Fruit fly (Drosophila melanogaster) whole organism, prepupa: Measurements from ENCODE around the gene CG11583.

Experiments
- Blimp-1 ChIP-seq: fragments of 200-800 bp; sonication (Bioruptor generic); optimal IDR thresholded peaks from 3 replicates; lab custom pipeline; 2017; ENCODE audit warnings: missing biosample characterization, missing genetic modification characterization, mild to moderate bottlenecking, moderate library complexity, missing genetic modification reagents
- CG10631 ChIP-seq: fragments of 200-800 bp; sonication (Bioruptor generic); optimal IDR thresholded peaks from 2 replicates; lab custom pipeline; 2016; ENCODE audit warnings: missing biosample characterization, missing genetic modification characterization
- CG10669 ChIP-seq: fragments of 200-800 bp; sonication (Bioruptor generic); optimal IDR thresholded peaks from 3 replicates; lab custom pipeline; 2018; ENCODE audit warnings: missing biosample characterization, mild to moderate bottlenecking, missing genetic modification characterization, moderate library complexity
- CG11294 ChIP-seq: fragments of 200-800 bp; sonication (Bioruptor generic); IDR thresholded peaks from 2 replicates; pipeline ENCODE4 v1.3.6; 2022; ENCODE audit warnings: missing biosample characterization, missing genetic modification characterization
- CG11902 ChIP-seq: fragments of 200-800 bp; sonication (Bioruptor generic); optimal IDR thresholded peaks from 3 replicates; lab custom pipeline; 2016; ENCODE audit warnings: missing biosample characterization, missing genetic modification characterization
- CG1621 ChIP-seq: fragments of 200-800 bp; sonication (Bioruptor generic); optimal IDR thresholded peaks from 3 replicates; lab custom pipeline; 2018; ENCODE audit warnings: missing biosample characterization, mild to moderate bottlenecking, missing genetic modification characterization
- CG16779 ChIP-seq: fragments of 200-800 bp; sonication (Bioruptor generic); optimal IDR thresholded peaks from 3 replicates; lab custom pipeline; 2017; ENCODE audit warnings: missing biosample characterization, mild to moderate bottlenecking, missing genetic modification characterization
- CG31627 ChIP-seq: fragments of 200-800 bp; sonication (Bioruptor generic); optimal IDR thresholded peaks from 3 replicates; lab custom pipeline; 2016; ENCODE audit warnings: missing biosample characterization, missing genetic modification characterization
- CG32006 ChIP-seq: fragments of 200-800 bp; sonication (Bioruptor generic); optimal IDR thresholded peaks from 3 replicates; lab custom pipeline; 2017; ENCODE audit warnings: missing biosample characterization, mild to moderate bottlenecking, missing genetic modification characterization
- CG34406 ChIP-seq: fragments of 200-800 bp; sonication (Bioruptor generic); optimal IDR thresholded peaks from 3 replicates; lab custom pipeline; 2016; ENCODE audit warnings: missing biosample characterization, missing genetic modification characterization
- CG3919 ChIP-seq: fragments of 200-800 bp; sonication (Bioruptor generic); optimal IDR thresholded peaks from 3 replicates; lab custom pipeline; 2016; ENCODE audit warnings: missing biosample characterization, missing genetic modification characterization
- CG4318 ChIP-seq: fragments of 200-800 bp; sonication (Bioruptor generic); optimal IDR thresholded peaks from 3 replicates; lab custom pipeline; 2017; ENCODE audit warnings: missing biosample characterization, mild to moderate bottlenecking, missing genetic modification characterization
- CG6276 ChIP-seq: fragments of 200-800 bp; sonication (Bioruptor generic); optimal IDR thresholded peaks from 2 replicates; lab custom pipeline; 2017; ENCODE audit warnings: missing biosample characterization, mild to moderate bottlenecking, missing genetic modification characterization
- CG6792 ChIP-seq: fragments of 200-800 bp; sonication (Bioruptor generic); optimal IDR thresholded peaks from 3 replicates; lab custom pipeline; 2016; ENCODE audit warnings: missing biosample characterization, missing genetic modification characterization
- CG6808 ChIP-seq: fragments of 200-800 bp; sonication (Bioruptor generic); optimal IDR thresholded peaks from 3 replicates; lab custom pipeline; 2017; ENCODE audit warnings: missing biosample characterization, missing genetic modification characterization, mild to moderate bottlenecking, moderate library complexity, missing genetic modification reagents
- CG6854 ChIP-seq: fragments of 200-800 bp; sonication (Bioruptor generic); optimal IDR thresholded peaks from 2 replicates; lab custom pipeline; 2017; ENCODE audit warnings: missing biosample characterization, mild to moderate bottlenecking, missing genetic modification characterization
- CG7368 ChIP-seq: fragments of 200-800 bp; sonication (Bioruptor generic); optimal IDR thresholded peaks from 3 replicates; lab custom pipeline; 2016; ENCODE audit warnings: missing biosample characterization, missing genetic modification characterization
- CG8119 ChIP-seq: fragments of 200-800 bp; sonication (Bioruptor generic); IDR thresholded peaks from 3 replicates; pipeline ENCODE4 v1.3.6; 2022; ENCODE audit warnings: missing biosample characterization, missing genetic modification characterization
- CG8319 ChIP-seq: fragments of 200-800 bp; sonication (Bioruptor generic); optimal IDR thresholded peaks from 3 replicates; lab custom pipeline; 2016; ENCODE audit warnings: missing biosample characterization, missing genetic modification characterization
- CG8632 ChIP-seq: fragments of 200-800 bp; sonication (Bioruptor generic); optimal IDR thresholded peaks from 3 replicates; lab custom pipeline; 2016; ENCODE audit warnings: missing biosample characterization, missing genetic modification characterization
- CG9139 ChIP-seq: fragments of 200-800 bp; sonication (Bioruptor generic); optimal IDR thresholded peaks from 3 replicates; lab custom pipeline; 2017; ENCODE audit warnings: missing biosample characterization, mild to moderate bottlenecking, missing genetic modification characterization
- Eip78C ChIP-seq: fragments of 200-800 bp; sonication (Bioruptor generic); peaks from one replicate; lab custom pipeline; 2016; ENCODE audit warnings: missing biosample characterization, missing genetic modification characterization
- Eip93F ChIP-seq: fragments of 200-800 bp; sonication (Bioruptor generic); optimal IDR thresholded peaks from 2 replicates; lab custom pipeline; 2016; ENCODE audit warnings: missing biosample characterization, mild to moderate bottlenecking, missing genetic modification characterization
- Ets21C ChIP-seq: fragments of 200-800 bp; sonication (Bioruptor generic); optimal IDR thresholded peaks from 3 replicates; lab custom pipeline; 2016; ENCODE audit warnings: missing biosample characterization, missing genetic modification characterization
- Ets96B ChIP-seq: fragments of 200-800 bp; optimal IDR thresholded peaks from 2 replicates; lab custom pipeline; 2019; ENCODE audit warnings: missing biosample characterization, mild to moderate bottlenecking, missing genetic modification characterization, moderate library complexity
- Gug ChIP-seq: fragments of 200-800 bp; sonication (Bioruptor generic); IDR thresholded peaks from 2 replicates; pipeline ENCODE4 v1.3.6; 2022; ENCODE audit warnings: missing biosample characterization, missing genetic modification characterization
- Hr38 ChIP-seq: sonication (Bioruptor generic); optimal IDR thresholded peaks from 2 replicates; lab custom pipeline; 2016; ENCODE audit warnings: missing biosample characterization, missing genetic modification characterization
- Hr39 ChIP-seq: fragments of 200-800 bp; sonication (Bioruptor generic); optimal IDR thresholded peaks from 2 replicates; lab custom pipeline; 2016; ENCODE audit warnings: missing biosample characterization, missing genetic modification characterization
- Hr4 ChIP-seq: fragments of 200-800 bp; sonication (Bioruptor generic); optimal IDR thresholded peaks from 3 replicates; lab custom pipeline; 2016; ENCODE audit warnings: missing biosample characterization, missing genetic modification characterization
- Lpt ChIP-seq: fragments of 200-800 bp; sonication (Bioruptor generic); optimal IDR thresholded peaks from 3 replicates; lab custom pipeline; 2016; ENCODE audit warnings: missing biosample characterization, missing genetic modification characterization
- Met ChIP-seq: fragments of 200-800 bp; sonication (Bioruptor generic); optimal IDR thresholded peaks from 3 replicates; lab custom pipeline; 2016; ENCODE audit warnings: missing biosample characterization, missing genetic modification characterization
- OdsH ChIP-seq: fragments of 200-800 bp; sonication (Bioruptor generic); optimal IDR thresholded peaks from 3 replicates; lab custom pipeline; 2016; ENCODE audit warnings: missing biosample characterization, missing genetic modification characterization
- Smox ChIP-seq: fragments of 200-800 bp; sonication (Bioruptor generic); optimal IDR thresholded peaks from 3 replicates; lab custom pipeline; 2016; ENCODE audit warnings: missing biosample characterization, missing genetic modification characterization
- Sox14 ChIP-seq: fragments of 200-800 bp; sonication (Bioruptor generic); optimal IDR thresholded peaks from 3 replicates; lab custom pipeline; 2016; ENCODE audit warnings: missing biosample characterization, missing genetic modification characterization
- achi ChIP-seq: fragments of 200-800 bp; sonication (Bioruptor generic); optimal IDR thresholded peaks from 3 replicates; lab custom pipeline; 2016; ENCODE audit warnings: missing biosample characterization, missing genetic modification characterization
- acj6 ChIP-seq: fragments of 200-800 bp; sonication (Bioruptor generic); optimal IDR thresholded peaks from 3 replicates; lab custom pipeline; 2016; ENCODE audit warnings: missing biosample characterization, missing genetic modification characterization
- cyc ChIP-seq: fragments of 200-800 bp; sonication (Bioruptor generic); optimal IDR thresholded peaks from 3 replicates; lab custom pipeline; 2016; ENCODE audit warnings: missing biosample characterization, missing genetic modification characterization
- dac ChIP-seq: fragments of 200-800 bp; sonication (Bioruptor generic); optimal IDR thresholded peaks from 2 replicates; lab custom pipeline; 2017; ENCODE audit warnings: missing biosample characterization, mild to moderate bottlenecking, missing genetic modification characterization
- dsx ChIP-seq: fragments of 200-800 bp; optimal IDR thresholded peaks from 3 replicates; lab custom pipeline; 2019; ENCODE audit warnings: missing biosample characterization, mild to moderate bottlenecking, missing genetic modification characterization, moderate library complexity; ENCODE audit not compliant: poor library complexity, severe bottlenecking
- eg ChIP-seq: fragments of 200-800 bp; sonication (Bioruptor generic); IDR thresholded peaks from 3 replicates; pipeline ENCODE4 v1.3.6; 2022; ENCODE audit warnings: missing biosample characterization, missing genetic modification characterization
- esn ChIP-seq: fragments of 200-800 bp; sonication (Bioruptor generic); optimal IDR thresholded peaks from 2 replicates; lab custom pipeline; 2016; ENCODE audit warnings: missing biosample characterization, mild to moderate bottlenecking, missing genetic modification characterization, moderate library complexity
- fd59A ChIP-seq: fragments of 200-800 bp; sonication (Bioruptor generic); optimal IDR thresholded peaks from 2 replicates; lab custom pipeline; 2017; ENCODE audit warnings: missing biosample characterization, mild to moderate bottlenecking, missing genetic modification characterization, missing genetic modification reagents
- fd85E ChIP-seq: fragments of 200-800 bp; sonication (Bioruptor generic); optimal IDR thresholded peaks from 3 replicates; lab custom pipeline; 2016; ENCODE audit warnings: missing biosample characterization, missing genetic modification characterization
- fkh ChIP-seq: fragments of 200-800 bp; sonication (Bioruptor generic); optimal IDR thresholded peaks from 3 replicates; lab custom pipeline; 2017; ENCODE audit warnings: missing biosample characterization, mild to moderate bottlenecking, missing genetic modification characterization, moderate library complexity
- lz ChIP-seq: fragments of 200-800 bp; sonication (Bioruptor generic); optimal IDR thresholded peaks from 3 replicates; lab custom pipeline; 2016; ENCODE audit warnings: missing biosample characterization, missing genetic modification characterization
- pdm3 ChIP-seq: fragments of 200-800 bp; sonication (Bioruptor generic); optimal IDR thresholded peaks from 3 replicates; lab custom pipeline; 2016; ENCODE audit warnings: missing biosample characterization, missing genetic modification characterization
- salr ChIP-seq, 2 experiments: fragments of 200-800 bp; sonication (Bioruptor generic); optimal IDR thresholded peaks; 3 replicates each; lab custom pipeline; 2016 to 2018; ENCODE audit warnings: missing biosample characterization in 2 of 2, missing genetic modification characterization in 2 of 2, mild to moderate bottlenecking in 1 of 2
- spab ChIP-seq: fragments of 200-800 bp; sonication (Bioruptor generic); optimal IDR thresholded peaks from 2 replicates; lab custom pipeline; 2017; ENCODE audit warnings: missing biosample characterization, mild to moderate bottlenecking, missing genetic modification characterization, missing genetic modification reagents
- ss ChIP-seq, 2 experiments: fragments of 200-800 bp; sonication (Bioruptor generic); optimal IDR thresholded peaks; 2 replicates in 1 of 2; 3 replicates in 1 of 2; lab custom pipeline; 2017 to 2018; ENCODE audit warnings: mild to moderate bottlenecking in 2 of 2, missing biosample characterization in 2 of 2, missing genetic modification characterization in 2 of 2, moderate library complexity in 1 of 2
- svp ChIP-seq: fragments of 200-800 bp; sonication (Bioruptor generic); peaks from one replicate; lab custom pipeline; 2016; ENCODE audit warnings: missing biosample characterization, missing genetic modification characterization
- topi ChIP-seq: fragments of 200-800 bp; sonication (Bioruptor generic); optimal IDR thresholded peaks from 3 replicates; lab custom pipeline; 2016; ENCODE audit warnings: missing biosample characterization, missing genetic modification characterization

Gene CG11583

dm6 chr3L:4252862-4253610 lies 29.6 kb downstream of the CG11583 start:
- TF ChIP-seq CG32006 (GFP tag; lab: Kevin White, UChicago): peak; percentile 33
- no peak for TF ChIP-seq salr (GFP tag; optimal IDR thresholded peaks at IDR 0.05; lab: Kevin White, UChicago)
- peak; percentile 25 for TF ChIP-seq CG3919 (GFP tag; lab: Kevin White, UChicago)
- TF ChIP-seq Gug (GFP tag; lab: Robert Waterston, UW): no peak
- TF ChIP-seq CG10631 (GFP tag; lab: Kevin White, UChicago): peak; percentile 30
- TF ChIP-seq CG8632: no peak
- TF ChIP-seq CG16779 (tag; lab: Kevin White, UChicago): no peak
- TF ChIP-seq spab (GFP tag; lab: Kevin White, UChicago): peak; percentile 16
- no peak for TF ChIP-seq cyc (GFP tag; lab: Kevin White, UChicago)
- no peak for TF ChIP-seq lz (GFP tag; lab: Kevin White, UChicago)
- peak; percentile 72 for TF ChIP-seq Eip78C (GFP tag; lab: Kevin White, UChicago)
- TF ChIP-seq svp (GFP tag; lab: Kevin White, UChicago): peak; percentile 95
- no peak for TF ChIP-seq CG31627 (GFP tag; lab: Kevin White, UChicago)
- no peak for TF ChIP-seq fkh (GFP tag; lab: Kevin White, UChicago)
- TF ChIP-seq Smox: no peak
- TF ChIP-seq Hr4 (GFP tag; lab: Kevin White, UChicago): no peak
- no peak for TF ChIP-seq dsx (GFP tag; lab: Kevin White, UChicago)
- no peak for TF ChIP-seq CG4318 (GFP tag; lab: Kevin White, UChicago)
- TF ChIP-seq CG6854 (GFP tag; lab: Kevin White, UChicago): no peak
- TF ChIP-seq CG8119: no peak
- TF ChIP-seq CG11294 (GFP tag; lab: Robert Waterston, UW): no peak
- TF ChIP-seq Met: no peak
- TF ChIP-seq Lpt: no peak
- no peak for TF ChIP-seq CG7368 (GFP tag; lab: Kevin White, UChicago)
- peak; percentile 25 for TF ChIP-seq fd59A (GFP tag; lab: Kevin White, UChicago)
- TF ChIP-seq acj6: peak; percentile 9
- no peak for TF ChIP-seq Blimp-1 (GFP tag; lab: Kevin White, UChicago)
- TF ChIP-seq Eip93F (GFP tag; lab: Kevin White, UChicago): no peak
- peak; percentile 9 for TF ChIP-seq Ets21C (GFP tag; lab: Kevin White, UChicago)
- no peak for TF ChIP-seq topi
- TF ChIP-seq CG1621 (tag; lab: Kevin White, UChicago): no peak
- no peak for TF ChIP-seq CG9139 (GFP tag; lab: Kevin White, UChicago)
- no peak for TF ChIP-seq esn (GFP tag; lab: Kevin White, UChicago)
- no peak for TF ChIP-seq Hr38
- peak in 1 of 2 experiments; percentile 6 for TF ChIP-seq ss (GFP tag; optimal IDR thresholded peaks at IDR 0.05; lab: Kevin White, UChicago)
- no peak for TF ChIP-seq fd85E
- TF ChIP-seq CG8319 (GFP tag; lab: Kevin White, UChicago): peak; percentile 21
- peak; percentile 53 for TF ChIP-seq Sox14 (GFP tag; lab: Kevin White, UChicago)
- TF ChIP-seq eg (GFP tag; lab: Robert Waterston, UW): no peak
- TF ChIP-seq CG10669 (GFP tag; lab: Kevin White, UChicago): no peak
- TF ChIP-seq CG6276 (GFP tag; lab: Kevin White, UChicago): no peak
- TF ChIP-seq OdsH (GFP tag; lab: Kevin White, UChicago): no peak
- TF ChIP-seq pdm3 (GFP tag; lab: Kevin White, UChicago): no peak
- peak; percentile 23 for TF ChIP-seq Hr39 (GFP tag; lab: Kevin White, UChicago)
- no peak for TF ChIP-seq CG6808
- TF ChIP-seq CG6792: peak; percentile 50
- TF ChIP-seq dac (GFP tag; lab: Kevin White, UChicago): no peak
- TF ChIP-seq achi (GFP tag; lab: Kevin White, UChicago): no peak
- no peak for TF ChIP-seq CG34406 (GFP tag; lab: Kevin White, UChicago)
- TF ChIP-seq Ets96B: peak; percentile 0
- TF ChIP-seq CG11902 (GFP tag; lab: Kevin White, UChicago): no peak
